Fruit fly (Drosophila melanogaster): ENCODE data around the gene Spg7.

DNA sequence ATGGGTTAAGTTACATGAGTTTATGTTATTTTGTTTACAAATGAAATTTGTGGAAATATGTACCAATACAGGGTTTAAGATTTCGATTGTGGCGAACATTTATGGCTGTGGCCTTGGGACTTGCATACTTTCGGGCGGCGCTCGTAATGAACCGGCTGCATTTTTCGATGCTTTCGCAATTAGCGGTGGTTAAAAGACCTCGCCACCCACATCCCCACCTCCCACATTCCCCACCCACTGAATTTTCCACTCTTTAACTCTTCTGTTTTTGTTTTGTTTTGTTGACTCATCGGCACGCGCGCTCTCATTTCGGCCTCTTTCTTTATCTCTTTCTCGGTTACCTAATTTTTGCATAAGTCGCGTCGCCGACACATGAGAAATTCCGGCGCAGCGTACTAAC lies 52.4 kb downstream of the Spg7 start:
- TF ChIP-seq fd96Ca (GFP tag; IDR thresholded peaks at IDR 0.05) (no peak), CG17806 (tag; optimal IDR thresholded peaks at IDR 0.05) (no peak), rn (GFP tag; IDR thresholded peaks at IDR 0.05) (no peak), CG14655 (GFP tag; optimal IDR thresholded peaks at IDR 0.05) (no peak)
